Worm (Caenorhabditis elegans): ENCODE measurements around the gene nhr-286.
A peak's percentile ranks its signal among the peaks of the same experiment; 100 is the strongest.
"Not testable (repeated sequence)": the region's sequence is repeated elsewhere in the genome, so short reads cannot be mapped to it uniquely, and the experiment has no call there.

nhr-286 gene

DNA sequence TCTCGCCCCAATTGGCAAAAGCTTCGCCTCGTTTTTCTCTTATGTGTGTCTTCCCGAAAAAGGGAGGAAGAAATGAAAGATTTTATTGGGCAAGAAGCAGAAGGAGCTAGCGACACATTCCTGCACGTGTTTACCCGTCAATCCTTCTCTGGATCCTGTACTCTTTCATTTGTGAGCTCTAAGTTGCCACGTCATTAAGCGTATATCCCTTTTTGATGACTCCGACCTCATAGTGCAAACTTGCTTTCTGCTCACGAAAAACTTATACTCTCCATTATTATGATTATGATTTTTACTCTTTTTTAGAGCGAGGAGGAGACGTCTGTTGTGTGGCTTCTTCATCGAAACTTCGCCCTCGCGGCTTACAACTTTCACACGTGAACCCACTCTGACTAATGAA is 19.1 kb downstream of the nhr-286 start, which contains the start of gene F27B10.1:
TSS of gene F27B10.1 (plus strand) at position 301 of the 400 bp plus-strand sequence.
- TF ChIP-seq crh-2 (tag; optimal IDR thresholded peaks at IDR 0.05) (peak; percentile 41), lin-11 (tag; optimal IDR thresholded peaks at IDR 0.05) (no peak)

DNA sequence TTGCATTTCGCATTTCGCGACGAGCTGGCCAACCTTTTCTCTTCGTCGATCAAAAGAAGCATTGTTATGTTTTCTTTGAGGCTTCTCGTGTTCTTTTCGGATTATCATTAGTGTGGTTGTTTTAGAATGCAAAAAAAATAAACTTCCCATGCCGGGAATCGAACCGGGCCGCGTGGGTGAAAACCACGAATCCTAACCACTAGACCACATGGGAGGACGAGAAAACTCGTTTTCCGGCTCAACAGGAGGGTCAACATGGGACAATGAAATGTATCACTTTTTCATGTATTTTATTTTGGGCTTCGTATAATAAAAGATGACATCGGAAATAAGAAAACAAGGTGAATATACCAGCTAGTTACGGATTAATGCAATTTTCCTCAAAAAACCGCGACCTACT is 21.8 kb downstream of the nhr-286 start:
- no peak for TF ChIP-seq lin-13 (GFP tag; optimal IDR thresholded peaks at IDR 0.05)
- TF ChIP-seq ama-1 (optimal IDR thresholded peaks at IDR 0.05): no peak
- TF ChIP-seq nhr-6 (tag; optimal IDR thresholded peaks at IDR 0.05): no peak
- no peak for TF ChIP-seq R02D3.7 (tag; optimal IDR thresholded peaks at IDR 0.05)
- no peak for TF ChIP-seq ZK546.5 (tag; optimal IDR thresholded peaks at IDR 0.05)
- TF ChIP-seq alr-1 (tag; optimal IDR thresholded peaks at IDR 0.05): no peak
- TF ChIP-seq mbf-1 (tag; optimal IDR thresholded peaks at IDR 0.05): no peak
- TF ChIP-seq ceh-16 (tag; optimal IDR thresholded peaks at IDR 0.05): no peak
- TF ChIP-seq mab-5 (tag; optimal IDR thresholded peaks at IDR 0.05): no peak
- no peak for TF ChIP-seq crh-2 (tag; optimal IDR thresholded peaks at IDR 0.05)
- no peak for TF ChIP-seq aly-2 (tag; optimal IDR thresholded peaks at IDR 0.05)
- TF ChIP-seq mdl-1 (tag; optimal IDR thresholded peaks at IDR 0.05): no peak

DNA sequence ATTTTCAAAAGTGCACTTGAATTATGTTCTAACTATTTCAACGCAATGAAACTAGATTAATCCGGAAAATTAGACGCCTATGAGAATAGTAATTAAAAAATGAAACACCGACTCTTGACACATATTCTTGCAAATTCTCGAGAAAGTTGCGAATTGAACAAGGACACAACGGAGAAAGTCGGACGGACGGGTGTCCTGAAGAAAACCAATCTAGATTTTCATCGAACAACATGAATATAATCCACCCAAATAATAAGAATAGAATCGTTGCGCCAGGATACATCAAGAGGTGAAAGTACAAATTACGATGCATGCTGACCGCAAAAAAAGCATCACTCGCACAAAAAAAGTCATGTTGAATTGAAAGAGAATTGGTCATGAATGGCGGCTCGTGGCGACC is 22.5 kb downstream of the nhr-286 start:
- no peak for TF ChIP-seq ztf-1 (GFP tag; conservative IDR thresholded peaks at IDR 0.05)
- no peak for TF ChIP-seq ZK546.5 (tag; optimal IDR thresholded peaks at IDR 0.05)
- no peak for TF ChIP-seq sma-9 (GFP tag; optimal IDR thresholded peaks at IDR 0.05)
- TF ChIP-seq sma-9 (tag; optimal IDR thresholded peaks at IDR 0.05): no peak
- TF ChIP-seq zag-1 (tag; optimal IDR thresholded peaks at IDR 0.05): no peak
- TF ChIP-seq elt-3 (tag; optimal IDR thresholded peaks at IDR 0.05): no peak
- no peak for TF ChIP-seq ceh-82 (tag; optimal IDR thresholded peaks at IDR 0.05)
- TF ChIP-seq nhr-237 (tag; optimal IDR thresholded peaks at IDR 0.05): no peak
- no peak for TF ChIP-seq Y55F3AM.14 (GFP tag; optimal IDR thresholded peaks at IDR 0.05)
- TF ChIP-seq R02D3.7 (tag; optimal IDR thresholded peaks at IDR 0.05): no peak

DNA sequence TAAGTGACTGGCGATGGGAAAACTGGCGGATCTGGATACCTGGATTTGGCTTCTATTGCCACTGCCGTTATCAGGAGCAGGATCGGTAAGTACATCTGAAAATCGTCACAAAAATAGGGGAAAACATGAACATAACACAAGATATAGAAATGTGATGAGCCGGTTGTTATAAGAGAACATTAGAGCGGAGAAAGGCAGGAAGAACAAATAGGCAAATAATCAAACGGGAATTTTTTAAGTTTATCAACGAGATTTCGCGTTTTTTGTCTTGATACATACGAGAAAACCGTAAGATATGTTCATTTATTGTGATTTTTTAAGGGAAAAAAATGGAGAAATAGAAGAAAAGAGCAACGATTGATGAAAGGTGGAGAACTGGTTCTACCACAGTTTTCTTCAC is 26.2 kb downstream of the nhr-286 start, which contains the start of gene Y57E12AR.1:
TSS of gene Y57E12AR.1 (minus strand) at position 101 of the 400 bp plus-strand sequence.
- no peak for TF ChIP-seq ztf-11 (tag; optimal IDR thresholded peaks at IDR 0.05)
- TF ChIP-seq sem-4 (tag; optimal IDR thresholded peaks at IDR 0.05): no peak
- TF ChIP-seq sma-3 (GFP tag; optimal IDR thresholded peaks at IDR 0.05): no peak
- no peak for TF ChIP-seq mdl-1 (tag; optimal IDR thresholded peaks at IDR 0.05)
- no peak for TF ChIP-seq ceh-82 (tag; optimal IDR thresholded peaks at IDR 0.05)
- TF ChIP-seq unc-62 (GFP tag; optimal IDR thresholded peaks at IDR 0.05): no peak
- no peak for TF ChIP-seq fos-1 (tag; optimal IDR thresholded peaks at IDR 0.05)
- TF ChIP-seq nhr-21 (tag; optimal IDR thresholded peaks at IDR 0.05): no peak
- TF ChIP-seq zag-1 (tag; optimal IDR thresholded peaks at IDR 0.05): no peak
- TF ChIP-seq lin-13 (GFP tag; optimal IDR thresholded peaks at IDR 0.05): no peak
- TF ChIP-seq Y55F3AM.14 (GFP tag; optimal IDR thresholded peaks at IDR 0.05): no peak
- no peak for TF ChIP-seq C34F6.9 (tag; optimal IDR thresholded peaks at IDR 0.05)
- no peak for TF ChIP-seq elt-3 (tag; optimal IDR thresholded peaks at IDR 0.05)
- no peak for TF ChIP-seq unc-55 (GFP tag; optimal IDR thresholded peaks at IDR 0.05)
- no peak for TF ChIP-seq aly-2 (tag; optimal IDR thresholded peaks at IDR 0.05)
- TF ChIP-seq nhr-25 (tag; optimal IDR thresholded peaks at IDR 0.05): no peak
- no peak for TF ChIP-seq nhr-6 (tag; optimal IDR thresholded peaks at IDR 0.05)
- no peak for TF ChIP-seq nhr-12 (tag; optimal IDR thresholded peaks at IDR 0.05)
- no peak for TF ChIP-seq unc-39 (tag; optimal IDR thresholded peaks at IDR 0.05)
- no peak for TF ChIP-seq ceh-16 (tag; optimal IDR thresholded peaks at IDR 0.05)

DNA sequence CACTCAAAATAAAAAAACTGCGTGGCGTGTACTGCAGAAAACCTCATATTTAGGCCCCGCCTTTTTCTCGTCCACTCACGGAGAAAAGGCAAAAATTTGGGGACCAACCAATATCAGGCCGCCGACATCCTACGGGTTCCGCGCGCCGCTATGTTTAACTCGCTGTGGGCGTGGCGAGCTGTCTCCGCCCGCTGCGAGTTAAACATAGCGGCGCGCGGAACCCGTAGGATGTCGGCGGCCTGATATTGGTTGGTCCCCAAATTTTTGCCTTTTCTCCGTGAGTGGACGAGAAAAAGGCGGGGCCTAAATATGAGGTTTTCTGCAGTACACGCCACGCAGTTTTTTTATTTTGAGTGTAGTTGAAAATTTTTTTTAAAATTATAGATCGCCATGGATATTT is 28.6 kb downstream of the nhr-286 start, which contains the start of gene tmem-258:
TSS of gene tmem-258 (plus strand) at position 385 of the 400 bp plus-strand sequence.
- not testable (repeated sequence) for TF ChIP-seq elt-1, fos-1, aly-2 (tag; optimal IDR thresholded peaks at IDR 0.05)

DNA sequence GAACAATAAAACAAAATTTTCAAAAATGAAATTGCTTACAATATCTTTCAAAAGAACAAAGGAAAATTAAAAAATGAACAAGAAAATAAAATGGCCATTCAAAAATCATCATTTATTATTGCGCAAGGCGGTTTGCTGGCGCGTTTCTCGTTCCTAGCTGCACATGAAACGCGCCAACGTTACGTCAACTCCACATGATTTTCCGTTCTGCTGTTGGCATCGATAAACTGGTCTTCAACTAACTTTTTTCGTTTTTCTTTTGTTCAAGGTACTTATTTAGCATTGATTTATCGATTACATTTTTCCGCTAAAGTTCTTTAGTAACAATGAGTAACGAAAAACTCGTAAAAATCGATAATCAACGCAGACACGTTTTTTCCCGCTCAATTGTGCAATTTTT is 31.0 kb downstream of the nhr-286 start, which contains the start of the genes Y57E12AL.6 and Y57E12AL.1:
TSS of gene Y57E12AL.6 (minus strand) at position 75 of the 400 bp plus-strand sequence.
TSS of gene Y57E12AL.1 (plus strand) at position 135 of the 400 bp plus-strand sequence.
- TF ChIP-seq nhr-21 (tag; optimal IDR thresholded peaks at IDR 0.05) (peak; percentile 73), lin-11 (tag; optimal IDR thresholded peaks at IDR 0.05) (peak; percentile 51), lin-13 (GFP tag; optimal IDR thresholded peaks at IDR 0.05) (peak; percentile 73), ZK546.5 (tag; optimal IDR thresholded peaks at IDR 0.05) (no peak), nhr-25 (tag; optimal IDR thresholded peaks at IDR 0.05) (peak; percentile 91), nhr-129 (tag; optimal IDR thresholded peaks at IDR 0.05) (peak; percentile 91), sma-3 (GFP tag; optimal IDR thresholded peaks at IDR 0.05) (peak; percentile 80), zag-1 (tag; optimal IDR thresholded peaks at IDR 0.05) (peak; percentile 17), crh-2 (tag; optimal IDR thresholded peaks at IDR 0.05) (peak; percentile 92), nhr-6 (tag; optimal IDR thresholded peaks at IDR 0.05) (peak; percentile 75), nhr-237 (tag; optimal IDR thresholded peaks at IDR 0.05) (peak; percentile 28), mab-5 (tag; optimal IDR thresholded peaks at IDR 0.05) (peak; percentile 37), lsy-2 (tag; optimal IDR thresholded peaks at IDR 0.05) (peak; percentile 67 to 89), nhr-11 (tag; optimal IDR thresholded peaks at IDR 0.05) (no peak), egl-27 (tag; optimal IDR thresholded peaks at IDR 0.05) (peak; percentile 49), nhr-77 (tag; optimal IDR thresholded peaks at IDR 0.05) (no peak), sma-9 (GFP tag; optimal IDR thresholded peaks at IDR 0.05) (peak; percentile 88), sma-9 (tag; optimal IDR thresholded peaks at IDR 0.05) (no peak), skn-1 (tag; optimal IDR thresholded peaks at IDR 0.05) (peak; percentile 67), snpc-4 (tag; optimal IDR thresholded peaks at IDR 0.05) (peak; percentile 60), nhr-23 (tag; optimal IDR thresholded peaks at IDR 0.05) (no peak), unc-55 (GFP tag; optimal IDR thresholded peaks at IDR 0.05) (peak; percentile 79), ceh-82 (tag; optimal IDR thresholded peaks at IDR 0.05) (no peak), ztf-4 (tag; optimal IDR thresholded peaks at IDR 0.05) (peak; percentile 77), sem-4 (tag; optimal IDR thresholded peaks at IDR 0.05) (peak; percentile 79)

Measured in whole organism, L2 larva.